Fruit fly (Drosophila melanogaster): ENCODE data around the gene HP1b.

- TF ChIP-seq Sox15 (GFP tag; optimal IDR thresholded peaks at IDR 0.05) (no peak), Gug (GFP tag; IDR thresholded peaks at IDR 0.05) (no peak), CG10631 (GFP tag; optimal IDR thresholded peaks at IDR 0.05) (no peak), CG8632 (GFP tag; optimal IDR thresholded peaks at IDR 0.05) (no peak)
Observed at dm6 chrX:9036113-9036512, 44.8 kb upstream of the HP1b start.
